Fruit fly (Drosophila melanogaster) S2 (cell line): ENCODE data around the gene alphaTub67C.

Experiments
- CG8478 ChIP-seq: fragments of >200 bp; optimal IDR thresholded peaks from 2 replicates; lab custom pipeline; 2018
- CTCF ChIP-seq, 2 experiments: fragments of >200 bp; optimal IDR thresholded peaks; 2 replicates each; lab custom pipeline; 2018

DNA sequence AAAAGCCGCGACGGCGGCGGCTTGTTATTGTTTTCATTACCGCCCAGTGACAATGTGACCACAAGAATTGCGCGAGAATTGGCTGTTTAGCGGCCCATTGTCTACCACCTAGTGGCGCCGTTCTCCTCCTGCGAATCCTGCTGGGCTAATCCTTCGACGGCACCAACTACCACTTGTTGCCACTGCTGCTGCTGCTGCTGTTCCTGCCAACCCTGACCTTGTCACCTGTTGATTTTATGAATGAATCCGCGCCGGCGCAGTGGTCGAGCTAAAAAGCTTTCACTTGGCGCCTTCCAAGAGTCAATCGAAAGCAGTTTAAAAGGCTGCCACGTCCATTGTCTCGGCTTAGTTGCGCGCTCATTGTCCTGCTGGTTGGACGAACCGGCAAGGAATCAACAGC, 37.3 kb upstream of the alphaTub67C start, which contains the start of gene CNMaR:
- no peak for TF ChIP-seq CG8478
- TF ChIP-seq CTCF (optimal IDR thresholded peaks at IDR 0.05; lab: Kevin White, UChicago): no peak
